Fruit fly (Drosophila melanogaster) whole organism, larva: ENCODE data around the gene Fmr1.

Source experiments
- noc ChIP-seq: fragments of 200-800 bp; sonication (Bioruptor generic); optimal IDR thresholded peaks from 3 replicates; lab custom pipeline; 2019; ENCODE audit warnings: missing biosample characterization, mild to moderate bottlenecking, missing genetic modification characterization, moderate library complexity

The Fmr1 gene

DNA sequence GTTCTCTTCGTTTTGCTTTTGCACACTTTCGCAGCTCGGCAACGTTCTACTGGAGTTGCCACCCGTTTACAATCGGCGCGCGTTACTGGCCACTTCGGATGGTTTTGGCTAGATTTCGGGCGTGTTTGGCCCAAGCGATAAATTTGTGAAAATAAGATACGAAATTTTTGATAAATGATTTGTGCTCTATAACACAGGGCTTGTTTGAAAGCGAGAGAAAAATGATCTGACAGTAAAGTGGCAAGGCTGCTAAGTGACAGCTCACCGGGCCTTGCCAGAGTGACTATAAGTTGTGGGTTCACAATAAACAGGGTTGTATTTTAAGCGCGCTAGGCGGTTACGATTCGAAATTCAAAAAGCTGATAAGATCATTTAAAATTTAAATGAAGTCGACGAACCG lies at the start of gene Fmr1:
Gene Fmr1 (minus strand): TSS at position 184 of the 400 bp plus-strand sequence.
- TF ChIP-seq noc (tag; lab: Kevin White, UChicago) = no peak

dm6 chr3R:10153957-10154685 lies 44.2 kb upstream of the Fmr1 start:
- TF ChIP-seq noc (tag; lab: Kevin White, UChicago) = no peak

DNA sequence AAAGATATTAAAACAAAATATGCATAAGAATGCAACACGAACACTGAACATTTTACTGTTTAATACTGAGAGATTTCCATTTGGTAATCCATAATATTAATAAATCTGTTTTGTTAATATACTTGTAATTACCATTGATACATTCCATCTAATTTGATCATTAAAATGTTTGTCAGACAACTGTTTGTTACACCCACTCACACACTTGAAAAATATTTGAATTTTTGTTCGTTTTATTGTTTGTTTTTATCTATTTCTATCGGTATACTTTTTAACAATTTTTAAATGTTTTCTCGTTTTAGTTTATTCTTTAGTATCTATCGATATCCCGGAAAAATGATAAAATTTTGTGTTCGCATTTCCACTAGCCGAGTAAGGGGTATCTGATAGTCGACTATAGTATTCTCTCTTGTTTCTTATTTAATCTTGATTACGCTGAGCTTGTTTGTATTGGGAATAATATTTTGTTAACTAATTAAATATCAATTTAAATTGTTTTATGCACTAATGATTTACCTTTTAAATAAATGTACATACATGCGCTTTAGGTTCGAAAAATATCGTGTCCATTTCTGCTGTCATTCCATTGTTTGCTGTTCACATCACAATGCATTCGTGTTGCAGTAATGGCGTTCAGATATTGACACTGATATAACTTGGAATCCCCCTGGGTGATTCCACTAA lies 42.1 kb upstream of the Fmr1 start, which contains the start of gene CG34303:
Gene CG34303 (minus strand): TSS at position 51 of the 684 bp plus-strand sequence.
- TF ChIP-seq noc (tag; lab: Kevin White, UChicago) = no peak

dm6 chr3R:10150555-10150954 lies 40.6 kb upstream of the Fmr1 start:
- no peak for TF ChIP-seq noc (tag; lab: Kevin White, UChicago)

DNA sequence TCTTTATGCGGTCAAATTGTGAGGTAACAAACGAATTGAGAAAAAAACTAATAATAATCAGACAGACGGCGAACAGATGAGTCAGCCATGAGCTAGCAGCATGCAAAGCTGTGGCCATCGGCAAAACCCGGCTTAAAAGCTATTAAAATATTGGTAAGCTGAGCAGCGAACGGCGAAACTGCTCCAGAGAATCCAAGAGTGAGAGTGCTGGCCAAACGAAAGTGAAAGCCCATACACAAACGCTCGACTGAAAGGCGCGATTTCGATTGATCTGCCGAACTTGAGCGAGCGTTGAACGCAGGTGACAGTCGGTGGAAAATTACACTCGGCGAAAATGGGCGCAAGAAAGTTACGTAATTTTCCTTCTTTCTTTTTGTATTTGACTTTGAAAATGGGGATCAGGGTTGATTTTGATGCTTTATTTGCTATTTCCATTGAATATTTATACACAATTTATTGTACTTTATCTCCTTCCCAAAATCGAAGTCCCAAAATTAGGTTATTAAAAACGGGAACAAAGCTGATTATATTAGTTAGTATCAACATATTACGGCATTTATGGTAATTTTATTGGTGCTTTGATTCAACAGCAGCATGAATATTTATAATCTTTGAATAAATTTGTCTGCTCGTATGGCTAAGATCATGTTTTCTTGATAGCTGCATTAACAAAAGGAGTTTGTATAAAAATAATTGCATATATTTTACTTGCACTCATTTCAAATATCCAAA lies 39.9 kb upstream of the Fmr1 start:
- no peak for TF ChIP-seq noc (tag; lab: Kevin White, UChicago)

- TF ChIP-seq noc (tag; lab: Kevin White, UChicago) = no peak
Measured at dm6 chr3R:10148376-10148887, 38.5 kb upstream of the Fmr1 start.

dm6 chr3R:10147176-10147575 lies 37.3 kb upstream of the Fmr1 start:
- no peak for TF ChIP-seq noc (tag; lab: Kevin White, UChicago)

DNA sequence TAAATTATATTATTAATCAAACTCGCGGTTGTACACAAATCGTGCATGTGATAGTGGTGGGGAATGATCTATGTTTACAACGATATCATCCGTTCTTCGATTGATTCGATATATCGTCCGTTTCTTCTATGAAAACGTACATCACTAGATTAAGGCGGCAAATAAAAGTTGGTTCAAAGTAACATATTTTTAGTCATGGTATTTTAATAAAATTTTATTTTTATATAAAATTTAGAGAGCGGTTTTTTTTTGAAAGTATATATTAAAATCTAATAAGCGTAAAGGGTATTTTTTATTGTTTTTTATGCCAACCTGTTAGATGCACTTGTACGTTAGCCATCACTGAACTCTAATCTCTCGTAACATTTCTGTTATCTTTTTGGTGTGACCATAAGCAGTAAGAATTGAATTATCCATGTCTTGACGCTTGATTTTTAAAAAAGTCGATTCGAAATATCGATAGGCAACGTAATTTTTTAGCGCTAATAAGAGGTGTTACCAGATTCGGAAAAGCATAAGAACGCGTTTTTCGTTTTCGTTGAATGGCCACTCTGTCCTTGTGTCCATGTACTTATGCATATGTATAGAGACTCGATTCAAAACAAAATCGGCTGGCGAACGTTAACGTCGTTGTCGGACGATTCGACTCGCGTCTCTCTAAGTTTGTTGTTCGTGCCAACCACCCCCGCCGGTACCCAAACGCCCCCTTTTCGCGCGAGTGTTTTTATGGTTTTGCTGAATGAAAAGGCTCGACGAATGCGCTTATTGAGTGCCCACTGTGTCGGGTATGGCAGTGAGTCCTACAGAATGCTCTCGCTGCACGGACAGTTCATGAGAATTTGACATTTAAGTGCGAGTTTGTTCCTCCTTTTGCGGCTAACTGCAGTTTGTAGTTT lies 34.4 kb upstream of the Fmr1 start, which contains the start of the genes TAF1B and Invadolysin:
Gene TAF1B (minus strand): TSS at position 82 of the 896 bp plus-strand sequence.
Gene Invadolysin (plus strand): TSS at position 566 of the 896 bp plus-strand sequence.
- TF ChIP-seq noc (tag; lab: Kevin White, UChicago) = peak; percentile 31

dm6 chr3R:10142770-10143169 lies 32.8 kb upstream of the Fmr1 start, which contains the start of gene CG42759:
Gene CG42759, plus strand, starts transcription at chr3R:10143070.
- no peak for TF ChIP-seq noc (tag; lab: Kevin White, UChicago)

DNA sequence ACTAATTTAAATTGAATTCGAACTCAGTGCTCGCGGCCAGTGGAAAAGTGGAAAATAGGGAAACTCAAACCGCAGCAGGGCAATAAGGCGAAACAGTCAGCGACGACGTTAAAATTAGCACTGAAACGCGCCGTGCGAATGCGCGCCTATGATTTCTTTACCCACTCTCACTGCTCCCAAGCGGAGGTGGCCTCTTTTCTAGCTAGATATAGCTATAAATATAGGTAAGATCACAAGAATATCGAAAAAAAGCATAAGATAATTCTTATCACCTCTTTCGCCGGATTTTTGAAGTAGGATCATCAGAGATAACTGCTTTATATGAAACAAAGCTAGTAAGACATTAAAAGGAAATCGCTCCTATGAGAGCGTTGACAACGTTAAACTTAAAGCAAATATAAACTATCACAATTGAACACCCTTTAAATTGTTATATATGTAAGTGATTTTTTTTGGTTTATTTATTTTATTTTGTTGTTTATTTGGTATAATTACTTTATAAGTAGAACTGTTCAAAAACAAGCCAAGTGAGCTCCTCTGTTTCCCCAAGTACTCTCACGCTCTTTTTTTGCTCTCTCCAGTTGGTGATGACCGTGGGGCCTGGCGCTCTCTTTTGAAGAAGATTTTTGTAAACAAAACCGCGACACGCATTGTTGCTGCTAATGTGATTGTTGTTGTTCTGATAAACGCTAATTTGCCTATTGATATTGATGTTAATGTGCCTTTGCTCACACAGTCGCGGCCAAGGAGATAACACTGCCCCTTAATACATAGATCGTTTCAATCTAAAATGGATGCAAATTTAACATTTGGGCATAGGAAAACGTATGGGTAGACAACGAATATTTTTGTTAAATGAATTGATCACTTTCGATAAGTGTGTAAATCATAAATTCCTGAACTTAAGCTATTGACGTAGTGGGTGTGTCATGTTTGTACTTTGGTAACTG lies 30.0 kb upstream of the Fmr1 start, which contains the start of gene tws:
Gene tws (minus strand): TSS at position 124 of the 950 bp plus-strand sequence.
- TF ChIP-seq noc (tag; lab: Kevin White, UChicago) = peak; percentile 77

- no peak for TF ChIP-seq noc (tag; lab: Kevin White, UChicago)
Measured at dm6 chr3R:10138900-10139299, 29.0 kb upstream of the Fmr1 start.

DNA sequence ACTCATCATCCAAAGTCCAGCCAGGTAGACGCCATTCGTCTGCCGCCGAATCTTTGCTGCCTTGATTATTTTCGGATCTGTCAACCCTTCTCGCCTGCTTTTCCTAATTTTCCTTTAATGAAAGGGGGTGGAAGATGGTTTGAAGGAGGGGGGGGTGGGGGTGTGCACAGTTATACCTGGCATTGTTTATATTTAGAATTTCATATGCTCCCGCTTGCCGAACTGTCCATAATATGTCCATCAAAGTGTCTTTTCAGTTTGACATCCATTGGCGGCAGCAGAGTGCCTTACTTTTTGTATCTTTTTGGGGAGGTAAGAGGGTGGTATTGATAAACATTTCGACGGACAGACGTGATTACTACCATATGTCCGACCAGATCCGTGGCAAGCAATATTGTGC lies 27.9 kb upstream of the Fmr1 start:
- no peak for TF ChIP-seq noc (tag; lab: Kevin White, UChicago)

dm6 chr3R:10135011-10135410 lies 25.1 kb upstream of the Fmr1 start:
- TF ChIP-seq noc (tag; lab: Kevin White, UChicago) = no peak

dm6 chr3R:10134341-10134668 lies 24.4 kb upstream of the Fmr1 start:
- TF ChIP-seq noc (tag; lab: Kevin White, UChicago) = peak; percentile 38
